Worm (Caenorhabditis elegans) whole organism, L2 larva: ENCODE data around the gene cyp-13A12.

Source experiments
- C34F6.9 ChIP-seq: fragments of 150-350 bp; optimal IDR thresholded peaks from 2 replicates; lab custom pipeline; 2014; ENCODE audit warnings: missing biosample characterization, missing genetic modification characterization
- nhr-23 ChIP-seq: fragments of 150-350 bp; optimal IDR thresholded peaks from 2 replicates; lab custom pipeline; 2014; ENCODE audit warnings: missing biosample characterization, missing genetic modification reagents, missing genetic modification characterization
- snpc-4 ChIP-seq: fragments of 150-350 bp; optimal IDR thresholded peaks from 2 replicates; lab custom pipeline; 2014; ENCODE audit warnings: missing biosample characterization, missing genetic modification characterization

DNA sequence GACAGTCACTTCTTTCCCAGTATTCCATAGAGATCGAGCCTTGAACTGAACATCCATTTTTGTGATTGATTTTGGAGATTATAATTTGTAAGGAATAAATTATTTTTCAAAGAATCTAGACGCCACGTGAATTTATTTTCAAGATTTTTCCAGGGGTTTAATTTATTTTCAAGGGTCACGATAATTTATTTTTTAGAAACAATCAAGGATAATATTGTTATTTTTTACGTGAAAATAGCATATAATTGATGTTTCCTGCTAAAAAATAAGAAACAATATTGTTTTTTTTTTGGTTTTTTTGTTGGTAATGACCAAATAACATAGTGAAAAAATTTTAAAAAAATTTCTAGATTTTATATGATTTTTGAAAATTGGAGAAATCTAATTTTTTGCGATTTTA lies 5.3 kb downstream of the cyp-13A12 start, which contains the start of gene F14F7.4:
- no peak for TF ChIP-seq nhr-23 (tag; lab: Kevin White, UChicago)
- TF ChIP-seq C34F6.9 = no peak
- no peak for TF ChIP-seq snpc-4 (tag; lab: Kevin White, UChicago)
